Worm (Caenorhabditis elegans): ENCODE results near the gene Y60A9.3.

- TF ChIP-seq egl-27 (tag; optimal IDR thresholded peaks at IDR 0.05), result no peak
- TF ChIP-seq ama-1 (optimal IDR thresholded peaks at IDR 0.05), result no peak
- no peak for TF ChIP-seq mab-9 (GFP tag; IDR thresholded peaks at IDR 0.05)
- TF ChIP-seq nhr-76 (tag; optimal IDR thresholded peaks at IDR 0.05), result no peak
- no peak for TF ChIP-seq lin-14 (GFP tag; optimal IDR thresholded peaks at IDR 0.05)
- no peak for TF ChIP-seq sox-4 (tag; optimal IDR thresholded peaks at IDR 0.05)
Observed at ce11 chrX:14355034-14355433, 28.0 kb upstream of the Y60A9.3 start.
